Worm (Caenorhabditis elegans) whole organism, L4 larva: Measurements from ENCODE around the gene rps-22.

Experiments used
- ZK546.5 ChIP-seq, 2 experiments: sonication (generic microtip); optimal IDR thresholded peaks; 2 replicates each; lab custom pipeline; 2017; ENCODE audit warnings: missing biosample characterization in 2 of 2, missing genetic modification characterization in 2 of 2
- aha-1 ChIP-seq: fragments of 150-350 bp; peaks from one replicate; lab custom pipeline; 2014; ENCODE audit warnings: missing biosample characterization, missing genetic modification characterization
- ama-1 ChIP-seq: fragments of 150-350 bp; optimal IDR thresholded peaks from 2 replicates; lab custom pipeline; 2014; ENCODE audit warnings: inconsistent platforms, mixed read lengths
- ceh-44 ChIP-seq: fragments of 200-800 bp; sonication (Bioruptor generic); IDR thresholded peaks from 2 replicates; pipeline ENCODE4 v1.3.6; 2022; ENCODE audit warnings: missing genetic modification reagents, missing genetic modification characterization, missing compliant biosample characterization
- hmg-1.1 ChIP-seq: fragments of 200-800 bp; sonication (Bioruptor generic); IDR thresholded peaks from 2 replicates; pipeline ENCODE4 v1.3.6; 2022; ENCODE audit warnings: missing genetic modification reagents, missing genetic modification characterization, missing compliant biosample characterization
- lin-13 ChIP-seq: fragments of 150-350 bp; optimal IDR thresholded peaks from 2 replicates; lab custom pipeline; 2014; ENCODE audit warnings: missing biosample characterization, missing genetic modification reagents, missing genetic modification characterization
- lsy-2 ChIP-seq, 2 experiments: fragments of 150-350 bp in 1 of 2; sonication (generic microtip) in 1 of 2; optimal IDR thresholded peaks; 2 replicates each; lab custom pipeline; 2014 to 2017; ENCODE audit warnings: missing biosample characterization in 2 of 2, missing genetic modification characterization in 2 of 2
- mep-1 ChIP-seq: fragments of 150-350 bp; sonication (generic microtip); optimal IDR thresholded peaks from 3 replicates; lab custom pipeline; 2014; ENCODE audit warnings: missing biosample characterization, missing genetic modification characterization
- nhr-237 ChIP-seq: sonication (generic microtip); optimal IDR thresholded peaks from 2 replicates; lab custom pipeline; 2017; ENCODE audit warnings: missing biosample characterization, missing genetic modification characterization
- nhr-41 ChIP-seq: fragments of 200-800 bp; sonication (Bioruptor generic); IDR thresholded peaks from 2 replicates; pipeline ENCODE4 v1.3.6; 2022; ENCODE audit warnings: missing genetic modification reagents, missing genetic modification characterization, missing compliant biosample characterization
- skn-1 ChIP-seq: fragments of 150-350 bp; optimal IDR thresholded peaks from 2 replicates; lab custom pipeline; 2014; ENCODE audit warnings: missing biosample characterization, missing genetic modification characterization
- unc-130 ChIP-seq: sonication (generic microtip); optimal IDR thresholded peaks from 2 replicates; lab custom pipeline; 2016; ENCODE audit warnings: missing genetic modification reagents, missing genetic modification characterization, missing compliant biosample characterization
- zag-1 ChIP-seq: fragments of 150-350 bp; optimal IDR thresholded peaks from 2 replicates; lab custom pipeline; 2014; ENCODE audit warnings: missing biosample characterization, missing genetic modification characterization
- ztf-11 ChIP-seq: fragments of 150-350 bp; optimal IDR thresholded peaks from 2 replicates; lab custom pipeline; 2014; ENCODE audit warnings: missing biosample characterization, missing genetic modification characterization

DNA sequence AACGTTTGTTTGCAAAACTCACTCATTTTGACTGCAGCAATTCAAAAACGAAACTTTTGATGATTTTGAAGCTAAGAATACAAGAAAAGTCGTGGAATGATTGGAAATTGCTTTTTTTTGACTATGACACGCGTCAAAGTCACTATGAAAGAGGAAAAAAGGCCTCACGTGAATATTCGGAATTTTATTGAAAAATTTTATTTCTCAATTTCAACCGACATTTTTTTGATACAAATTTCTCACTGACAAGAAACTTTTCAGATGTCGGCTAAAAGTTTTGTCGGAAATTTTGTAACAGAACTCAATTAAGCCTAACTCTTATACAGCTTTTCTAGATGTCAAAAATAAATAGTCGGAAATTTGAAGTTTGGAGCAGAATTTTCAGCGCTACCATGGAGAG is 20.1 kb downstream of the rps-22 start, which contains the start of gene R155.5:
- no peak for TF ChIP-seq lsy-2 (tag; optimal IDR thresholded peaks at IDR 0.05; lab: Kevin White, UChicago)
- TF ChIP-seq zag-1 (tag; lab: Kevin White, UChicago), result no peak
- TF ChIP-seq mep-1, result no peak
- TF ChIP-seq hmg-1.1 (GFP tag; lab: Robert Waterston, UW), result no peak
- TF ChIP-seq ztf-11, result no peak
- no peak for TF ChIP-seq ama-1 (lab: Kevin White, UChicago)
- TF ChIP-seq ceh-44 (GFP tag; lab: Robert Waterston, UW), result no peak
- no peak for TF ChIP-seq nhr-41 (GFP tag; lab: Robert Waterston, UW)
- no peak for TF ChIP-seq aha-1
- no peak for TF ChIP-seq nhr-237 (tag; lab: Kevin White, UChicago)
- TF ChIP-seq unc-130, result no peak
- no peak for TF ChIP-seq ZK546.5 (tag; optimal IDR thresholded peaks at IDR 0.05; lab: Kevin White, UChicago)
- no peak for TF ChIP-seq skn-1 (tag; lab: Kevin White, UChicago)
- no peak for TF ChIP-seq lin-13 (GFP tag; lab: Kevin White, UChicago)
